Worm (Caenorhabditis elegans): ENCODE measurements around the gene scl-19.

ce11 chrV:18776245-18776737, 44.5 kb downstream of the scl-19 start, which contains the start of gene Y17D7B.4:
- no peak for TF ChIP-seq snpc-4 (GFP tag; optimal IDR thresholded peaks at IDR 0.05)
- TF ChIP-seq snpc-4 (tag; optimal IDR thresholded peaks at IDR 0.05) = no peak
- no peak for TF ChIP-seq efl-1 (GFP tag; optimal IDR thresholded peaks at IDR 0.05)
- TF ChIP-seq bed-1 (GFP tag; IDR thresholded peaks at IDR 0.05) = no peak
- TF ChIP-seq ama-1 (optimal IDR thresholded peaks at IDR 0.05) = no peak
- no peak for TF ChIP-seq ama-1 (GFP tag; optimal IDR thresholded peaks at IDR 0.05)
- no peak for TF ChIP-seq F37B4.10 (GFP tag; IDR thresholded peaks at IDR 0.05)
